Fruit fly (Drosophila melanogaster) whole organism, prepupa: Measurements from ENCODE around the gene Pstk.

Source experiments
- CG10631 ChIP-seq: fragments of 200-800 bp; sonication (Bioruptor generic); optimal IDR thresholded peaks from 2 replicates; lab custom pipeline; 2016; ENCODE audit warnings: missing biosample characterization, missing genetic modification characterization
- CG11294 ChIP-seq: fragments of 200-800 bp; sonication (Bioruptor generic); IDR thresholded peaks from 2 replicates; pipeline ENCODE4 v1.3.6; 2022; ENCODE audit warnings: missing biosample characterization, missing genetic modification characterization
- CG11902 ChIP-seq: fragments of 200-800 bp; sonication (Bioruptor generic); optimal IDR thresholded peaks from 3 replicates; lab custom pipeline; 2016; ENCODE audit warnings: missing biosample characterization, missing genetic modification characterization
- CG15336 ChIP-seq: fragments of 200-800 bp; sonication (Bioruptor generic); IDR thresholded peaks from 2 replicates; pipeline ENCODE4 v1.3.6; 2022; ENCODE audit warnings: missing biosample characterization, missing genetic modification characterization
- CG16779 ChIP-seq: fragments of 200-800 bp; sonication (Bioruptor generic); optimal IDR thresholded peaks from 3 replicates; lab custom pipeline; 2017; ENCODE audit warnings: missing biosample characterization, mild to moderate bottlenecking, missing genetic modification characterization
- CG32006 ChIP-seq: fragments of 200-800 bp; sonication (Bioruptor generic); optimal IDR thresholded peaks from 3 replicates; lab custom pipeline; 2017; ENCODE audit warnings: missing biosample characterization, mild to moderate bottlenecking, missing genetic modification characterization
- CG6808 ChIP-seq: fragments of 200-800 bp; sonication (Bioruptor generic); optimal IDR thresholded peaks from 3 replicates; lab custom pipeline; 2017; ENCODE audit warnings: missing biosample characterization, missing genetic modification characterization, mild to moderate bottlenecking, moderate library complexity, missing genetic modification reagents
- CG8319 ChIP-seq: fragments of 200-800 bp; sonication (Bioruptor generic); optimal IDR thresholded peaks from 3 replicates; lab custom pipeline; 2016; ENCODE audit warnings: missing biosample characterization, missing genetic modification characterization
- CG9139 ChIP-seq: fragments of 200-800 bp; sonication (Bioruptor generic); optimal IDR thresholded peaks from 3 replicates; lab custom pipeline; 2017; ENCODE audit warnings: missing biosample characterization, mild to moderate bottlenecking, missing genetic modification characterization
- Eip75B ChIP-seq: fragments of 200-800 bp; sonication (Bioruptor generic); optimal IDR thresholded peaks from 3 replicates; lab custom pipeline; 2016; ENCODE audit warnings: missing biosample characterization, missing genetic modification characterization
- Eip78C ChIP-seq: fragments of 200-800 bp; sonication (Bioruptor generic); peaks from one replicate; lab custom pipeline; 2016; ENCODE audit warnings: missing biosample characterization, missing genetic modification characterization
- Ets21C ChIP-seq: fragments of 200-800 bp; sonication (Bioruptor generic); optimal IDR thresholded peaks from 3 replicates; lab custom pipeline; 2016; ENCODE audit warnings: missing biosample characterization, missing genetic modification characterization
- Ets96B ChIP-seq: fragments of 200-800 bp; optimal IDR thresholded peaks from 2 replicates; lab custom pipeline; 2019; ENCODE audit warnings: missing biosample characterization, mild to moderate bottlenecking, missing genetic modification characterization, moderate library complexity
- Gug ChIP-seq: fragments of 200-800 bp; sonication (Bioruptor generic); IDR thresholded peaks from 2 replicates; pipeline ENCODE4 v1.3.6; 2022; ENCODE audit warnings: missing biosample characterization, missing genetic modification characterization
- Hr38 ChIP-seq: sonication (Bioruptor generic); optimal IDR thresholded peaks from 2 replicates; lab custom pipeline; 2016; ENCODE audit warnings: missing biosample characterization, missing genetic modification characterization
- Met ChIP-seq: fragments of 200-800 bp; sonication (Bioruptor generic); optimal IDR thresholded peaks from 3 replicates; lab custom pipeline; 2016; ENCODE audit warnings: missing biosample characterization, missing genetic modification characterization
- Sox14 ChIP-seq: fragments of 200-800 bp; sonication (Bioruptor generic); optimal IDR thresholded peaks from 3 replicates; lab custom pipeline; 2016; ENCODE audit warnings: missing biosample characterization, missing genetic modification characterization
- acj6 ChIP-seq: fragments of 200-800 bp; sonication (Bioruptor generic); optimal IDR thresholded peaks from 3 replicates; lab custom pipeline; 2016; ENCODE audit warnings: missing biosample characterization, missing genetic modification characterization
- cyc ChIP-seq: fragments of 200-800 bp; sonication (Bioruptor generic); optimal IDR thresholded peaks from 3 replicates; lab custom pipeline; 2016; ENCODE audit warnings: missing biosample characterization, missing genetic modification characterization
- dac ChIP-seq: fragments of 200-800 bp; sonication (Bioruptor generic); optimal IDR thresholded peaks from 2 replicates; lab custom pipeline; 2017; ENCODE audit warnings: missing biosample characterization, mild to moderate bottlenecking, missing genetic modification characterization
- dsx ChIP-seq: fragments of 200-800 bp; optimal IDR thresholded peaks from 3 replicates; lab custom pipeline; 2019; ENCODE audit warnings: missing biosample characterization, mild to moderate bottlenecking, missing genetic modification characterization, moderate library complexity; ENCODE audit not compliant: poor library complexity, severe bottlenecking
- eg ChIP-seq: fragments of 200-800 bp; sonication (Bioruptor generic); IDR thresholded peaks from 3 replicates; pipeline ENCODE4 v1.3.6; 2022; ENCODE audit warnings: missing biosample characterization, missing genetic modification characterization
- esn ChIP-seq: fragments of 200-800 bp; sonication (Bioruptor generic); optimal IDR thresholded peaks from 2 replicates; lab custom pipeline; 2016; ENCODE audit warnings: missing biosample characterization, mild to moderate bottlenecking, missing genetic modification characterization, moderate library complexity
- net ChIP-seq: fragments of 200-800 bp; sonication (Bioruptor generic); optimal IDR thresholded peaks from 3 replicates; lab custom pipeline; 2016; ENCODE audit warnings: missing biosample characterization, missing genetic modification characterization
- ss ChIP-seq, 2 experiments: fragments of 200-800 bp; sonication (Bioruptor generic); optimal IDR thresholded peaks; 2 replicates in 1 of 2; 3 replicates in 1 of 2; lab custom pipeline; 2017 to 2018; ENCODE audit warnings: mild to moderate bottlenecking in 2 of 2, missing biosample characterization in 2 of 2, missing genetic modification characterization in 2 of 2, moderate library complexity in 1 of 2

The Pstk gene

dm6 chrX:19578908-19579647 lies 39.3 kb downstream of the Pstk start:
- TF ChIP-seq Eip78C (GFP tag; lab: Kevin White, UChicago) (peak; percentile 77), ss (GFP tag; optimal IDR thresholded peaks at IDR 0.05; lab: Kevin White, UChicago) (peak in 1 of 2 experiments; percentile 29), CG16779 (no peak), net (GFP tag; lab: Kevin White, UChicago) (no peak)

DNA sequence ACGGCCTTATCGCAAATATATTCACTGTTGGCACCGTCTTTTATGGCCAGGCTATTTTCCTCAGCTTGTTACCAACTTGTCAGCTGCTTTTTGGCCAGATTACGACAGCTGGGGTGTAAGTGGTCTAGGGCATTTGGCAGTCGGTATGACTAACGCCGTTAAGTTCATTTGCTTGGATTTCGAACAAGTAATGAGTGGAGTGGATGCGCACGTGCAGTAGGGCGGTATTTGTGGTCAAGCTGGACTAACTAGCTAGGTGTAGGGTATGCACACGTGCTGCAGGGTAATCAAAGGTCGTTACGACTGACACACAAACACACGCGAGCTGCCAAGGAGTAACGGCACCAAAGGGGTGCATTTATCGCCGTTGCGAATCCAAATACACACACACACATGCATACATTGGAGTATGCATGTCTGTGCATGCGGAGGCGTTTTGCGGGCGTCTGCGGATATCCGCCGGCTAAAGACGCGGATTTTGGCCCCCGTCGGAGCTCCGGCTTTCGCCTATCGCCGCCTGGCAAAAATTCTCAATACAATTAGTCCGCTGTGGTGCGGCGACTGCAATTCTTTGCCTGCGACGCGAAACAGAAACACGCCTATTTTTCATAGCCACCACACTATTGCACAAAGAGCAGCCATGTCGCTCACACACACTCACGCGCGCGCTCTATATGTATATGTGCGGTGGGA lies 40.3 kb downstream of the Pstk start:
- no peak for TF ChIP-seq Gug (GFP tag; lab: Robert Waterston, UW)
- no peak for TF ChIP-seq Ets96B (tag; lab: Kevin White, UChicago)
- peak; percentile 14 for TF ChIP-seq cyc
- no peak for TF ChIP-seq eg (GFP tag; lab: Robert Waterston, UW)
- no peak for TF ChIP-seq Sox14 (GFP tag; lab: Kevin White, UChicago)
- TF ChIP-seq CG11902 (GFP tag; lab: Kevin White, UChicago) = no peak
- TF ChIP-seq Met (GFP tag; lab: Kevin White, UChicago) = no peak
- TF ChIP-seq CG32006 (GFP tag; lab: Kevin White, UChicago) = no peak
- peak; percentile 10 for TF ChIP-seq esn (GFP tag; lab: Kevin White, UChicago)
- TF ChIP-seq CG6808 (GFP tag; lab: Kevin White, UChicago) = no peak
- no peak for TF ChIP-seq CG15336 (GFP tag; lab: Robert Waterston, UW)
- TF ChIP-seq CG11294 (GFP tag; lab: Robert Waterston, UW) = no peak
- TF ChIP-seq dsx (GFP tag; lab: Kevin White, UChicago) = no peak
- no peak for TF ChIP-seq CG8319 (GFP tag; lab: Kevin White, UChicago)
- no peak for TF ChIP-seq CG9139 (GFP tag; lab: Kevin White, UChicago)
- no peak for TF ChIP-seq Hr38 (GFP tag; lab: Kevin White, UChicago)
- no peak for TF ChIP-seq Eip78C (GFP tag; lab: Kevin White, UChicago)

- TF ChIP-seq CG11294 (GFP tag; lab: Robert Waterston, UW) (no peak), CG11902 (GFP tag; lab: Kevin White, UChicago) (no peak), Ets21C (GFP tag; lab: Kevin White, UChicago) (no peak), Ets96B (tag; lab: Kevin White, UChicago) (no peak), Eip75B (GFP tag; lab: Kevin White, UChicago) (no peak), acj6 (GFP tag; lab: Kevin White, UChicago) (no peak), CG10631 (GFP tag; lab: Kevin White, UChicago) (no peak), dac (GFP tag; lab: Kevin White, UChicago) (no peak)
Measured at dm6 chrX:19573687-19574086, 44.6 kb downstream of the Pstk start.
